Fruit fly (Drosophila melanogaster): ENCODE measurements around the gene CG5895.

Gene CG5895

DNA sequence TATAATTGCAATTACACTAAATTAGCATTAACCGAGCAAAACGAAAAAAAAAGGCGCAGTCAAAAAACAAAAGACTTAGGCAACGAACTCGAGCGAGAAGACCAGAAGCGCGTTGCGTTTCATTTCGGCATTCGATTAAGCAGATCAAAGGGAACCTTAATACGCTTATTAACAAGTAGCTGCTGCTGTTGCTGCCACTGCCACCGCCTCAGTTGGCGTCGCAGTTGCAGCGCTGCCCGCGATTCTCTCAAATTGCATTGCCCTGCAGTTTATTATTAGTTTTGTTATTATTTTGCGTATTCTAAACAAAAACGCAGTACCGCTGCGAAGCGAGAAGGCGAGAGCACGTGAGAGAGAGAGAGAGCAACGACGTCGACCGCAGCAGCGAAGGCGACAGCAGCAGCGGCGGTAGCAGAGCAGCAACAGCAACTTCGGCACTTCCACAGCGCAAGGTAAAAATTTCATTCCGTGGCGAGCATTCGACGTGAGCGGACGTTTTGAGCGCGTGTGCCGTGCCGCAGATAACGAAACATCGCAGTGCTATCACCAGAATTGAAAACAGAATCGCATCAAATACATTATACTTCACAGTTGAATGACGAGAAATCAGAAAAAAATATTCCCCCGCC is 12.2 kb upstream of the CG5895 start, which contains the start of gene Notum (continued):
- TF ChIP-seq CG10274 (GFP tag; optimal IDR thresholded peaks at IDR 0.05) (no peak), CG16779 (GFP tag; IDR thresholded peaks at IDR 0.05) (no peak), Opbp (GFP tag; IDR thresholded peaks at IDR 0.05; ENCODE audit: partially characterized antibody) (peak; percentile 33; the same call in 1 of the 3 replicates), CG6689 (GFP tag; IDR thresholded peaks at IDR 0.05) (no peak), CG10959 (GFP tag; IDR thresholded peaks at IDR 0.05) (no peak), gro (GFP tag; optimal IDR thresholded peaks at IDR 0.05) (no peak), Lim3 (GFP tag; IDR thresholded peaks at IDR 0.05) (no peak), Nf-YA (GFP tag; IDR thresholded peaks at IDR 0.05) (no peak), pnt (GFP tag; optimal IDR thresholded peaks at IDR 0.05) (no peak), CG17612 (GFP tag; IDR thresholded peaks at IDR 0.05) (no peak), klu (GFP tag; IDR thresholded peaks at IDR 0.05) (no peak), Ets65A (GFP tag) (peak; percentile 92), Deaf1 (tag; optimal IDR thresholded peaks at IDR 0.05) (peak; percentile 48), CkIIα-i1 (GFP tag; IDR thresholded peaks at IDR 0.05) (no peak), toy (GFP tag; IDR thresholded peaks at IDR 0.05) (no peak), gsb-n (tag; optimal IDR thresholded peaks at IDR 0.05) (peak; percentile 18), cg (GFP tag; optimal IDR thresholded peaks at IDR 0.05) (peak; percentile 33), Bgb (GFP tag; IDR thresholded peaks at IDR 0.05; ENCODE audit: partially characterized antibody) (peak; percentile 57; the same call in 1 of the 2 replicates), CG30431 (GFP tag; optimal IDR thresholded peaks at IDR 0.05) (no peak), HLHmδ (GFP tag; optimal IDR thresholded peaks at IDR 0.05) (peak; percentile 47), fru (optimal IDR thresholded peaks at IDR 0.05) (no peak), CG10654 (GFP tag; optimal IDR thresholded peaks at IDR 0.05) (no peak), zen (tag; optimal IDR thresholded peaks at IDR 0.05) (peak; percentile 13), CG11456 (GFP tag; IDR thresholded peaks at IDR 0.05) (0 out of 3 replicates have a peak, but pooled peaks have one; percentile 30), ERR (GFP tag; optimal IDR thresholded peaks at IDR 0.05) (no peak), HmgD (GFP tag; optimal IDR thresholded peaks at IDR 0.05) (no peak), Blimp-1 (GFP tag; optimal IDR thresholded peaks at IDR 0.05) (no peak), CG3065 (GFP tag; optimal IDR thresholded peaks at IDR 0.05) (no peak), CG7271 (tag; optimal IDR thresholded peaks at IDR 0.05) (peak; percentile 17), bbx (GFP tag; IDR thresholded peaks at IDR 0.05; ENCODE audit: partially characterized antibody) (peak; percentile 28; the same call in 1 of the 2 replicates), PHDP (tag; optimal IDR thresholded peaks at IDR 0.05) (no peak), rib (GFP tag; IDR thresholded peaks at IDR 0.05) (peak; percentile 41; the same call in 1 of the 2 replicates), CG12659 (GFP tag; optimal IDR thresholded peaks at IDR 0.05) (no peak), kni (GFP tag; optimal IDR thresholded peaks at IDR 0.05) (peak; percentile 34), Myb (GFP tag; optimal IDR thresholded peaks at IDR 0.05) (no peak), nerfin-2 (GFP tag; IDR thresholded peaks at IDR 0.05; ENCODE audit: partially characterized antibody) (no peak), CG15479 (GFP tag; optimal IDR thresholded peaks at IDR 0.05) (peak; percentile 91), pfk (GFP tag; optimal IDR thresholded peaks at IDR 0.05) (no peak), z (GFP tag; IDR thresholded peaks at IDR 0.05) (no peak), lbe (GFP tag; optimal IDR thresholded peaks at IDR 0.05) (no peak), Usf (GFP tag; optimal IDR thresholded peaks at IDR 0.05) (no peak), CG18619 (GFP tag; optimal IDR thresholded peaks at IDR 0.05) (no peak), zfh1 (GFP tag; IDR thresholded peaks at IDR 0.05) (0 out of 3 replicates have a peak, but pooled peaks have one; percentile 41), Kr (GFP tag; optimal IDR thresholded peaks at IDR 0.05) (no peak), CG32532 (GFP tag; IDR thresholded peaks at IDR 0.05) (peak; percentile 34; the same call in 1 of the 2 replicates), repo (GFP tag; optimal IDR thresholded peaks at IDR 0.05) (no peak), TFAM (GFP tag; optimal IDR thresholded peaks at IDR 0.05) (no peak), Jarid2 (GFP tag; optimal IDR thresholded peaks at IDR 0.05) (peak; percentile 87), CG5245 (GFP tag; optimal IDR thresholded peaks at IDR 0.05) (no peak), CG32767 (GFP tag; IDR thresholded peaks at IDR 0.05) (0 out of 2 replicates have a peak, but pooled peaks have one; percentile 18), CG12104 (GFP tag; optimal IDR thresholded peaks at IDR 0.05) (no peak)
